Worm (Caenorhabditis elegans) whole organism, midembryonic: ENCODE results near the gene acl-9.

ENCODE experiments used
- T22C8.4 ChIP-seq: fragments of 200-800 bp; sonication (Bioruptor generic); IDR thresholded peaks from 2 replicates; pipeline ENCODE4 v1.3.6; 2022; ENCODE audit warnings: missing genetic modification characterization, missing compliant biosample characterization
- cog-1 ChIP-seq: sonication (generic microtip); optimal IDR thresholded peaks from 2 replicates; lab custom pipeline; 2016; ENCODE audit warnings: missing genetic modification characterization, missing compliant biosample characterization
- flt-1 ChIP-seq: fragments of 200-800 bp; sonication (Bioruptor generic); IDR thresholded peaks from 2 replicates; pipeline ENCODE4 v1.3.6; 2022; ENCODE audit warnings: missing genetic modification characterization, missing compliant biosample characterization
- klf-2 ChIP-seq: fragments of 200-800 bp; sonication (Bioruptor generic); conservative IDR thresholded peaks from 2 replicates; pipeline ENCODE4 v1.3.6; 2022; ENCODE audit warnings: missing genetic modification reagents, missing genetic modification characterization, missing compliant biosample characterization
- med-1 ChIP-seq: sonication (generic microtip); optimal IDR thresholded peaks from 2 replicates; lab custom pipeline; 2017; ENCODE audit warnings: missing genetic modification characterization, mild to moderate bottlenecking, missing compliant biosample characterization, antibody characterized with exemption, missing genetic modification reagents; ENCODE audit not compliant: insufficient read depth
- ref-1 ChIP-seq: fragments of 200-800 bp; sonication (Bioruptor generic); conservative IDR thresholded peaks from 2 replicates; pipeline ENCODE4 v1.3.6; 2022; ENCODE audit warnings: missing genetic modification reagents, missing genetic modification characterization, missing compliant biosample characterization
- tab-1 ChIP-seq: fragments of 200-800 bp; sonication (Bioruptor generic); IDR thresholded peaks from 2 replicates; pipeline ENCODE4 v1.3.6; 2022; ENCODE audit warnings: missing genetic modification characterization, missing compliant biosample characterization
- ztf-23 ChIP-seq: fragments of 200-800 bp; sonication (Bioruptor generic); IDR thresholded peaks from 2 replicates; pipeline ENCODE4 v1.3.6; 2022; ENCODE audit warnings: missing genetic modification reagents, missing genetic modification characterization, missing compliant biosample characterization
- ztf-29 ChIP-seq: fragments of 200-800 bp; sonication (Bioruptor generic); IDR thresholded peaks from 2 replicates; pipeline ENCODE4 v1.3.6; 2022; ENCODE audit warnings: missing genetic modification reagents, missing genetic modification characterization, missing compliant biosample characterization

Gene acl-9

ce11 chrV:6427433-6427832 lies 25.6 kb upstream of the acl-9 start:
- TF ChIP-seq flt-1: no peak
- TF ChIP-seq med-1 (GFP tag; lab: Kevin White, UChicago): no peak
- no peak for TF ChIP-seq T22C8.4
- TF ChIP-seq cog-1 (tag; lab: Kevin White, UChicago): no peak

ce11 chrV:6429870-6430339 lies 23.1 kb upstream of the acl-9 start, which contains the start of gene alh-4:
Gene alh-4 (minus strand): TSS chrV:6429920.
- TF ChIP-seq ztf-29 (GFP tag; lab: Robert Waterston, UW) (no peak), cog-1 (tag; lab: Kevin White, UChicago) (no peak), flt-1 (no peak), med-1 (GFP tag; lab: Kevin White, UChicago) (no peak), T22C8.4 (no peak), tab-1 (GFP tag; lab: Robert Waterston, UW) (no peak), klf-2 (GFP tag; lab: Robert Waterston, UW) (no peak), ref-1 (GFP tag; lab: Robert Waterston, UW) (no peak), ztf-23 (GFP tag; lab: Robert Waterston, UW) (no peak)

ce11 chrV:6430526-6431371 lies 22.3 kb upstream of the acl-9 start:
- no peak for TF ChIP-seq cog-1 (tag; lab: Kevin White, UChicago)
- no peak for TF ChIP-seq T22C8.4
- no peak for TF ChIP-seq ref-1 (GFP tag; lab: Robert Waterston, UW)
- no peak for TF ChIP-seq ztf-23 (GFP tag; lab: Robert Waterston, UW)
- TF ChIP-seq flt-1: no peak
- no peak for TF ChIP-seq klf-2 (GFP tag; lab: Robert Waterston, UW)
- TF ChIP-seq med-1 (GFP tag; lab: Kevin White, UChicago): no peak
- TF ChIP-seq tab-1 (GFP tag; lab: Robert Waterston, UW): no peak
- TF ChIP-seq ztf-29 (GFP tag; lab: Robert Waterston, UW): no peak

- peak; percentile 6; the same call in 1 of the 2 replicates for TF ChIP-seq T22C8.4
- no peak for TF ChIP-seq tab-1 (GFP tag; lab: Robert Waterston, UW)
- TF ChIP-seq cog-1 (tag; lab: Kevin White, UChicago): no peak
Measured at ce11 chrV:6433446-6434178, 19.4 kb upstream of the acl-9 start, which contains the start of the genes gad-1 and erfa-1. Gene gad-1 (minus strand): TSS chrV:6433496. Gene erfa-1 (plus strand): TSS chrV:6434128.

ce11 chrV:6436332-6436731 lies 16.7 kb upstream of the acl-9 start, which contains the start of gene hpo-19:
Gene hpo-19 (plus strand): TSS chrV:6436645.
- TF ChIP-seq cog-1 (tag; lab: Kevin White, UChicago) (no peak), ref-1 (GFP tag; lab: Robert Waterston, UW) (no peak), ztf-23 (GFP tag; lab: Robert Waterston, UW) (no peak)

- TF ChIP-seq cog-1 (tag; lab: Kevin White, UChicago) (no peak), flt-1 (no peak), T22C8.4 (no peak), ztf-29 (GFP tag; lab: Robert Waterston, UW) (no peak)
Measured at ce11 chrV:6438601-6439000, 14.4 kb upstream of the acl-9 start, which contains the start of gene T05H4.4. Gene T05H4.4 (plus strand): TSS chrV:6438901.

- TF ChIP-seq ztf-29 (GFP tag; lab: Robert Waterston, UW) (no peak), T22C8.4 (no peak), cog-1 (tag; lab: Kevin White, UChicago) (no peak), ztf-23 (GFP tag; lab: Robert Waterston, UW) (no peak), med-1 (GFP tag; lab: Kevin White, UChicago) (no peak), ref-1 (GFP tag; lab: Robert Waterston, UW) (no peak), tab-1 (GFP tag; lab: Robert Waterston, UW) (no peak), flt-1 (no peak), klf-2 (GFP tag; lab: Robert Waterston, UW) (no peak)
Measured at ce11 chrV:6441613-6442012, 11.4 kb upstream of the acl-9 start, which contains the start of gene T05H4.15. Gene T05H4.15 (minus strand): TSS chrV:6441713.

- TF ChIP-seq ztf-23 (GFP tag; lab: Robert Waterston, UW): no peak
- TF ChIP-seq cog-1 (tag; lab: Kevin White, UChicago): no peak
Measured at ce11 chrV:6442037-6442436, 11.0 kb upstream of the acl-9 start, which contains the start of gene T05H4.3. Gene T05H4.3 (plus strand): TSS chrV:6442337.

- TF ChIP-seq tab-1 (GFP tag; lab: Robert Waterston, UW) (no peak), ref-1 (GFP tag; lab: Robert Waterston, UW) (no peak), ztf-23 (GFP tag; lab: Robert Waterston, UW) (no peak), klf-2 (GFP tag; lab: Robert Waterston, UW) (no peak), flt-1 (no peak)
Measured at ce11 chrV:6448356-6448755, 4.7 kb upstream of the acl-9 start, which contains the start of gene fbxa-196. Gene fbxa-196 (plus strand): TSS chrV:6448656.
